Worm (Caenorhabditis elegans): ENCODE data around the gene rfth-1.

Gene rfth-1

DNA sequence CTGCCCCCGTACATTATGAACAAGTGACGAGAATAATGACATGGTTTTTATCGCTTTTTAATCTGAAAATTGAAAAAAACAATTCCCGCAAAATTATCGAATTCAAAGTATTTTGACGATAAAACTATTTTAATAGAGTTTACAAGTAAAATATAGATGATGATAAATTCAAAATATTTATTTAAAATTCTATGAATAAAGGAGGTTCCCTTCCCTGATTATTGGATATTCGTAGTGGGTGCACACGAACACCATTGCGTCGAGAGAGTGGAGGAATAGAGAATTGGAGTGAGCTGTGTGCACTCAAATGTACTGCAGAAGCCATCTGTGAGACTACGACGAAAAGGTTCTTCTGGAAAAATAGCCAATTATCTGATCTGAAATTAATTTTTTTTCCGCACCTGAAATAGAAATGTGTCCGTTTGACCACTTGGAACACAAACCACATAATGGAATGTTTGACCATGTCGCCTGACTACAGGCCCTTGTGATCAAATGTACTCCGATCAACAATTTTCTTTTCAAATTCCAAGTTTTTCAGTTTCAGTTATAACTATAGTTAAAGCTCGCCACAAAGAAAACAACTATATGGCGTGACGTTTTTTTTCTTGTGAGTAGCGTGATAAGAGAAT lies at the start of gene rfth-1, which contains the start of gene ZK180.8:
TSS of gene rfth-1 (minus strand) at position 51 of the 632 bp plus-strand sequence.
TSS of gene ZK180.8 (minus strand) at position 466 of the 632 bp plus-strand sequence.
- TF ChIP-seq mes-2 (tag; optimal IDR thresholded peaks at IDR 0.05; ENCODE audit: poor library complexity, severe bottlenecking) (peak; percentile 10), nhr-42 (GFP tag; IDR thresholded peaks at IDR 0.05) (peak; percentile 50; the same call in 1 of the 2 replicates), nhr-28 (tag; optimal IDR thresholded peaks at IDR 0.05) (peak; percentile 42), nhr-237 (tag; optimal IDR thresholded peaks at IDR 0.05) (no peak), F37D6.2 (tag; optimal IDR thresholded peaks at IDR 0.05) (no peak), mxl-2 (GFP tag; conservative IDR thresholded peaks at IDR 0.05) (no peak), hlh-11 (tag; optimal IDR thresholded peaks at IDR 0.05) (peak; percentile 18), dve-1 (tag; optimal IDR thresholded peaks at IDR 0.05; ENCODE audit: insufficient read depth) (peak; percentile 24), egl-43 (GFP tag; IDR thresholded peaks at IDR 0.05) (peak; percentile 65), gei-8 (GFP tag; optimal IDR thresholded peaks at IDR 0.05) (peak; percentile 2), T20F7.1 (GFP tag; optimal IDR thresholded peaks at IDR 0.05) (no peak), hlh-30 (tag; optimal IDR thresholded peaks at IDR 0.05; ENCODE audit: insufficient read depth) (peak; percentile 61), nhr-11 (tag; optimal IDR thresholded peaks at IDR 0.05) (no peak), ceh-62 (tag; optimal IDR thresholded peaks at IDR 0.05) (no peak)

DNA sequence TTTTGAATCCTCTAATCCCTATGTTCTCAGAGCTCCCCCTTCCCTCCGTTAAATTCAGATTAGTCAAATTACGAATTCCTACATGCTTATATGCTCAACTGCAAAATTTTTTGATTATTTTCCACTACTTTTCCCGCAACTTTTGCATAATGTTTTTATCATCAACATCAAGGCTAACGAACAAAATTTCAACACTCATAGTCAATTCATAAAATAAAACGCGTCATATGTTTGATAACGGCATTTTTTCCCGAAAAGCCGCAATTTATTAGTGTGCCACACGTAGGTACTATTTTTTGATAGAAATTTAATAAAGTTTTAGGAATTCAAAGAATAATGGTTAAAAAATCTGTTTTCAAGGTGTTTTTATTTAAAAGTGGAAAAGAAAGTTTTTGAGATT lies 48.1 kb upstream of the rfth-1 start:
- peak; percentile 11 for TF ChIP-seq aha-1 (tag)
- peak; percentile 19 for TF ChIP-seq dve-1 (tag; optimal IDR thresholded peaks at IDR 0.05; ENCODE audit: insufficient read depth)
- TF ChIP-seq pqm-1 (tag; optimal IDR thresholded peaks at IDR 0.05): peak; percentile 45
- TF ChIP-seq lin-13 (GFP tag; optimal IDR thresholded peaks at IDR 0.05): no peak
- peak; percentile 51 for TF ChIP-seq nhr-28 (tag; optimal IDR thresholded peaks at IDR 0.05)
- no peak for TF ChIP-seq daf-16 (GFP tag; optimal IDR thresholded peaks at IDR 0.05)
- TF ChIP-seq daf-16 (tag; optimal IDR thresholded peaks at IDR 0.05): no peak
- TF ChIP-seq hlh-30 (tag; optimal IDR thresholded peaks at IDR 0.05; ENCODE audit: insufficient read depth): peak; percentile 12

DNA sequence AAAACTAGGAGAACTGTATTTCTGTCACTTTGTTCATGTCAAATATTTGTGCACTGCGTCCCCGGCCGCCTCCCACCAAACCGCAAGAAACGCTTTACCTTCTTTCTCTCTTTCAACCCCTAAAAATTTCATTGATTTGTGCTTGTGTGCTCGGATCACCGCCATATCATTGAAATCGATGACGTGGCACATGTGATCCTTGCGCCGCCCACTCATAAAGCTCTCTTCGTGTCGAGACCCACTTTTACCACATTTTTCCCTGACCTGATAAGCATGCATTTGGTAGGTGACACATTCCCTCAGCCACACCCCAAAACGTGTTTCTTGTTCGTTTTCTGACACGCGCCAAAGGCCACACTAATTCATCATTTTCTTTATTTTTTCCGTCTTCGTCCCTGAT lies 46.6 kb upstream of the rfth-1 start:
- TF ChIP-seq zfp-2 (tag; optimal IDR thresholded peaks at IDR 0.05) (no peak), dmd-6 (GFP tag; IDR thresholded peaks at IDR 0.05) (peak; percentile 57), ZK337.2 (GFP tag; IDR thresholded peaks at IDR 0.05) (no peak), unc-39 (tag; optimal IDR thresholded peaks at IDR 0.05) (no peak), daf-8 (GFP tag; IDR thresholded peaks at IDR 0.05) (no peak), egl-27 (tag; optimal IDR thresholded peaks at IDR 0.05) (no peak), lin-38 (GFP tag; IDR thresholded peaks at IDR 0.05) (no peak), nhr-48 (tag; optimal IDR thresholded peaks at IDR 0.05) (no peak), cey-2 (tag; optimal IDR thresholded peaks at IDR 0.05; ENCODE audit: borderline replicate concordance, insufficient read depth) (no peak), hlh-11 (tag; optimal IDR thresholded peaks at IDR 0.05) (peak; percentile 45), spr-3 (GFP tag; optimal IDR thresholded peaks at IDR 0.05) (no peak), tag-97 (GFP tag; IDR thresholded peaks at IDR 0.05) (no peak), nhr-28 (tag; optimal IDR thresholded peaks at IDR 0.05) (peak; percentile 9), mes-2 (tag; optimal IDR thresholded peaks at IDR 0.05; ENCODE audit: poor library complexity, severe bottlenecking) (no peak), lin-15B (tag; optimal IDR thresholded peaks at IDR 0.05) (no peak), ceh-28 (tag; optimal IDR thresholded peaks at IDR 0.05) (no peak), mdl-1 (tag; optimal IDR thresholded peaks at IDR 0.05) (peak in 1 of 2 experiments; percentile 27), daf-12 (tag; optimal IDR thresholded peaks at IDR 0.05) (no peak), ces-1 (GFP tag; optimal IDR thresholded peaks at IDR 0.05) (no peak), sdz-12 (GFP tag; optimal IDR thresholded peaks at IDR 0.05) (no peak), dmd-9 (GFP tag; IDR thresholded peaks at IDR 0.05) (no peak), hlh-30 (tag; optimal IDR thresholded peaks at IDR 0.05; ENCODE audit: insufficient read depth) (peak; percentile 45), mep-1 (tag; optimal IDR thresholded peaks at IDR 0.05) (no peak), fkh-10 (GFP tag; optimal IDR thresholded peaks at IDR 0.05) (no peak), nhr-6 (tag; optimal IDR thresholded peaks at IDR 0.05) (no peak), madf-9 (GFP tag; conservative IDR thresholded peaks at IDR 0.05) (no peak), nhr-76 (tag; optimal IDR thresholded peaks at IDR 0.05) (no peak), unc-62 (GFP tag; optimal IDR thresholded peaks at IDR 0.05 in 1 of 2) (peak in 1 of 2 experiments; percentile 88), unc-62 (tag; optimal IDR thresholded peaks at IDR 0.05) (no peak), snpc-1.2 (GFP tag; IDR thresholded peaks at IDR 0.05) (no peak), Y75B8A.6 (GFP tag; IDR thresholded peaks at IDR 0.05) (no peak), snpc-4 (tag; optimal IDR thresholded peaks at IDR 0.05) (no peak)
